Worm (Caenorhabditis elegans) whole organism, young adult: ENCODE data around the gene cyp-35A5.

Source experiments
- efl-1 ChIP-seq: fragments of 150-350 bp; optimal IDR thresholded peaks from 2 replicates; lab custom pipeline; 2014; ENCODE audit warnings: missing biosample characterization, missing genetic modification reagents, missing genetic modification characterization
- madf-6 ChIP-seq: fragments of 200-800 bp; sonication (Bioruptor generic); IDR thresholded peaks from 2 replicates; pipeline ENCODE4 v1.3.6; 2022; ENCODE audit warnings: missing genetic modification reagents, missing genetic modification characterization, missing compliant biosample characterization
- nfya-1 ChIP-seq: sonication (generic microtip); optimal IDR thresholded peaks from 2 replicates; lab custom pipeline; 2017; ENCODE audit warnings: antibody characterized with exemption, missing compliant biosample characterization, missing genetic modification characterization, borderline replicate concordance; ENCODE audit not compliant: insufficient read depth
- rcor-1 ChIP-seq: fragments of 200-800 bp; sonication (Bioruptor generic); IDR thresholded peaks from 2 replicates; pipeline ENCODE4 v1.3.6; 2022; ENCODE audit warnings: missing genetic modification reagents, missing genetic modification characterization, missing compliant biosample characterization
- sea-2 ChIP-seq: fragments of 200-800 bp; sonication (Bioruptor generic); IDR thresholded peaks from 2 replicates; pipeline ENCODE4 v1.3.6; 2022; ENCODE audit warnings: missing genetic modification characterization, missing compliant biosample characterization

DNA sequence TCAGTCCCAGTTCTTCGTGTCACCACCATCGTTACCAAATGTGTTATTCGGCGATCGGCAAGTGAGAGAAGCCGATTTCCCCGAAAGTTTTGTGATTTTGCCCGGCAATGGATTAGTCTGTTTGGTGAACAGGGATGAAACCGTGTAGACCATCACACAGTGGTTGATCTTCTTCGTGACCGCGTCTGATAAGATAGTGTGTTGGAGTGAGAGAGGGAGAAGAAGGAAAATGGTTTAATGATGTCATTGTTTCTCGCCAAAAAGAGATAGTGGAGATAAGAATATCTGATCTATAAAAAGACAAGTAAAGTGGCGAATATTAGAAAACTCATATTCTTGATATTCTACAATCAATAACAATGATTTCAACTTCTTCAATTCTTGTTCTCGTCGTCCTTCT, 43.7 kb downstream of the cyp-35A5 start, which contains the start of gene nlp-31:
- TF ChIP-seq nfya-1 (tag; lab: Kevin White, UChicago) (no peak), madf-6 (GFP tag; lab: Robert Waterston, UW) (no peak), efl-1 (GFP tag; lab: Kevin White, UChicago) (no peak), sea-2 (GFP tag; lab: Robert Waterston, UW) (no peak), rcor-1 (no peak)
